Fruit fly (Drosophila melanogaster) whole organism, embryonic: Measurements from ENCODE around the gene CG14183.
A peak's percentile ranks its signal among the peaks of the same experiment; 100 is the strongest.

ENCODE experiments used
- Antp ChIP-seq: fragments of 200-800 bp; sonication (Bioruptor generic); optimal IDR thresholded peaks from 3 replicates; lab custom pipeline; 2016; ENCODE audit warnings: missing biosample characterization, missing genetic modification characterization
- C15 ChIP-seq: fragments of 200-800 bp; sonication (Bioruptor generic); IDR thresholded peaks from 3 replicates; pipeline ENCODE4 v1.3.6; 2022; ENCODE audit warnings: missing biosample characterization, missing genetic modification characterization
- CG11696 ChIP-seq: fragments of 200-800 bp; sonication (Bioruptor generic); IDR thresholded peaks from 2 replicates; pipeline ENCODE4 v1.3.6; 2022; ENCODE audit warnings: missing biosample characterization, missing genetic modification characterization
- CG12104 ChIP-seq: fragments of 200-800 bp; sonication (Bioruptor generic); optimal IDR thresholded peaks from 3 replicates; lab custom pipeline; 2016; ENCODE audit warnings: missing biosample characterization, missing genetic modification characterization
- CG13424 ChIP-seq: fragments of 200-800 bp; sonication (Bioruptor generic); optimal IDR thresholded peaks from 2 replicates; lab custom pipeline; 2019; ENCODE audit warnings: missing biosample characterization, mild to moderate bottlenecking, missing genetic modification characterization, moderate library complexity
- CG13624 ChIP-seq: fragments of 200-800 bp; sonication (Bioruptor generic); optimal IDR thresholded peaks from 2 replicates; lab custom pipeline; 2016; ENCODE audit warnings: missing biosample characterization, missing genetic modification characterization
- CG13894 ChIP-seq: fragments of 200-800 bp; sonication (Bioruptor generic); optimal IDR thresholded peaks from 3 replicates; lab custom pipeline; 2018; ENCODE audit warnings: missing biosample characterization, mild to moderate bottlenecking, missing genetic modification characterization, moderate library complexity
- CG14441 ChIP-seq: fragments of 200-800 bp; sonication (Bioruptor generic); IDR thresholded peaks from 2 replicates; pipeline ENCODE4 v1.3.6; 2022; ENCODE audit warnings: missing biosample characterization, missing genetic modification characterization
- CG14667 ChIP-seq: fragments of 200-800 bp; sonication (Bioruptor generic); IDR thresholded peaks from 2 replicates; pipeline ENCODE4 v1.3.6; 2022; ENCODE audit warnings: missing biosample characterization, missing genetic modification characterization
- CG1529 ChIP-seq: fragments of 200-800 bp; sonication (Bioruptor generic); optimal IDR thresholded peaks from 3 replicates; lab custom pipeline; 2018; ENCODE audit warnings: missing biosample characterization, missing genetic modification characterization
- CG1602 ChIP-seq: fragments of 200-800 bp; sonication (Bioruptor generic); optimal IDR thresholded peaks from 3 replicates; lab custom pipeline; 2016; ENCODE audit warnings: missing biosample characterization, missing genetic modification characterization
- CG16813 ChIP-seq: fragments of 200-800 bp; sonication (Bioruptor generic); IDR thresholded peaks from 3 replicates; pipeline ENCODE4 v1.3.6; 2022; ENCODE audit warnings: missing biosample characterization, missing genetic modification characterization; ENCODE audit not compliant: partially characterized antibody
- CG17186 ChIP-seq: fragments of 200-800 bp; sonication (Bioruptor generic); optimal IDR thresholded peaks from 3 replicates; lab custom pipeline; 2017; ENCODE audit warnings: missing biosample characterization, missing genetic modification reagents, missing genetic modification characterization
- CG1832 ChIP-seq: fragments of 200-800 bp; sonication (Bioruptor generic); optimal IDR thresholded peaks from 2 replicates; lab custom pipeline; 2017; ENCODE audit warnings: missing biosample characterization, mild to moderate bottlenecking, missing genetic modification characterization, inconsistent platforms
- CG2712 ChIP-seq: fragments of 200-800 bp; optimal IDR thresholded peaks from 3 replicates; lab custom pipeline; 2019; ENCODE audit warnings: missing biosample characterization, mild to moderate bottlenecking, missing genetic modification characterization, moderate library complexity
- CG2889 ChIP-seq: fragments of 200-800 bp; sonication (Bioruptor generic); IDR thresholded peaks from 3 replicates; pipeline ENCODE4 v1.3.6; 2022; ENCODE audit warnings: missing biosample characterization, missing genetic modification characterization
- CG33213 ChIP-seq: fragments of 200-800 bp; sonication (Bioruptor generic); optimal IDR thresholded peaks from 3 replicates; lab custom pipeline; 2016; ENCODE audit warnings: missing biosample characterization, missing genetic modification characterization
- CG3847 ChIP-seq: fragments of 200-800 bp; sonication (Bioruptor generic); IDR thresholded peaks from 2 replicates; pipeline ENCODE4 v1.3.6; 2022; ENCODE audit warnings: missing biosample characterization, missing genetic modification characterization
- CG6813 ChIP-seq: fragments of 200-800 bp; sonication (Bioruptor generic); optimal IDR thresholded peaks from 2 replicates; lab custom pipeline; 2017; ENCODE audit warnings: missing biosample characterization, missing genetic modification characterization, mild to moderate bottlenecking, moderate library complexity, missing genetic modification reagents
- CG8281 ChIP-seq: fragments of 200-800 bp; sonication (Bioruptor generic); optimal IDR thresholded peaks from 2 replicates; lab custom pipeline; 2018; ENCODE audit warnings: missing biosample characterization, mild to moderate bottlenecking, missing genetic modification characterization, moderate library complexity
- CG8478 ChIP-seq: fragments of >200 bp; optimal IDR thresholded peaks from 2 replicates; lab custom pipeline; 2018
- CG9727 ChIP-seq: fragments of 200-800 bp; sonication (Bioruptor generic); optimal IDR thresholded peaks from 3 replicates; lab custom pipeline; 2017; ENCODE audit warnings: missing biosample characterization, mild to moderate bottlenecking, missing genetic modification characterization
- CG9876 ChIP-seq: fragments of 200-800 bp; sonication (Bioruptor generic); optimal IDR thresholded peaks from 2 replicates; lab custom pipeline; 2016; ENCODE audit warnings: missing biosample characterization, missing genetic modification characterization
- Elba2 ChIP-seq: fragments of 200-800 bp; sonication (Bioruptor generic); optimal IDR thresholded peaks from 3 replicates; lab custom pipeline; 2016; ENCODE audit warnings: missing biosample characterization, missing genetic modification characterization
- Ets97D ChIP-seq: fragments of 200-800 bp; sonication (Bioruptor generic); optimal IDR thresholded peaks from 3 replicates; lab custom pipeline; 2016; ENCODE audit warnings: missing biosample characterization, missing genetic modification characterization
- HLH3B ChIP-seq: fragments of 200-800 bp; sonication (Bioruptor generic); IDR thresholded peaks from 2 replicates; pipeline ENCODE4 v1.3.6; 2022; ENCODE audit warnings: missing biosample characterization, missing genetic modification characterization
- Kr ChIP-seq: fragments of 200-800 bp; sonication (Bioruptor generic); optimal IDR thresholded peaks from 2 replicates; lab custom pipeline; 2017; ENCODE audit warnings: missing biosample characterization, mild to moderate bottlenecking, missing genetic modification characterization
- MBD-R2 ChIP-seq: fragments of 200-800 bp; sonication (Bioruptor generic); IDR thresholded peaks from 2 replicates; pipeline ENCODE4 v1.3.6; 2022; ENCODE audit warnings: missing biosample characterization, missing genetic modification characterization
- Max ChIP-seq: fragments of 200-800 bp; sonication (Bioruptor generic); optimal IDR thresholded peaks from 2 replicates; lab custom pipeline; 2016; ENCODE audit warnings: missing biosample characterization, mild to moderate bottlenecking, missing genetic modification characterization
- Poxn ChIP-seq: fragments of 200-800 bp; sonication (Bioruptor generic); IDR thresholded peaks from 2 replicates; pipeline ENCODE4 v1.3.6; 2022; ENCODE audit warnings: missing biosample characterization, missing genetic modification characterization
- Rfx ChIP-seq: fragments of 200-800 bp; sonication (Bioruptor generic); IDR thresholded peaks from 2 replicates; pipeline ENCODE4 v1.3.6; 2022; ENCODE audit warnings: missing biosample characterization, missing genetic modification characterization
- Rx ChIP-seq: fragments of 200-800 bp; sonication (Bioruptor generic); IDR thresholded peaks from 2 replicates; pipeline ENCODE4 v1.3.6; 2022; ENCODE audit warnings: missing biosample characterization, missing genetic modification characterization
- Taf1 ChIP-seq: fragments of 200-800 bp; sonication (Bioruptor generic); IDR thresholded peaks from 2 replicates; pipeline ENCODE4 v1.3.6; 2022; ENCODE audit warnings: missing biosample characterization, missing genetic modification characterization
- Trl ChIP-seq, 3 experiments: fragments of >200 bp in 2 of 3; fragments of 200-800 bp in 1 of 3; sonication (Bioruptor generic) in 1 of 3; optimal IDR thresholded peaks; 2 replicates in 1 of 3; 3 replicates in 2 of 3; lab custom pipeline; 2016 to 2017; ENCODE audit warnings: missing biosample characterization in 1 of 3, missing genetic modification characterization in 1 of 3
- ato ChIP-seq: fragments of 200-800 bp; sonication (Bioruptor generic); IDR thresholded peaks from 2 replicates; pipeline ENCODE4 v1.3.6; 2022; ENCODE audit warnings: missing biosample characterization, missing genetic modification characterization; ENCODE audit not compliant: partially characterized antibody
- bab2 ChIP-seq: fragments of 200-800 bp; sonication (Bioruptor generic); optimal IDR thresholded peaks from 2 replicates; lab custom pipeline; 2016; ENCODE audit warnings: missing biosample characterization, missing genetic modification characterization
- cad ChIP-seq: fragments of >200 bp; optimal IDR thresholded peaks from 2 replicates; lab custom pipeline; 2017; ENCODE audit warnings: missing biosample characterization, missing genetic modification characterization
- corto ChIP-seq: fragments of 200-800 bp; sonication (Bioruptor generic); optimal IDR thresholded peaks from 2 replicates; lab custom pipeline; 2016; ENCODE audit warnings: missing biosample characterization, mild to moderate bottlenecking, missing genetic modification characterization, moderate library complexity
- dmrt99B ChIP-seq: fragments of 200-800 bp; sonication (Bioruptor generic); optimal IDR thresholded peaks from 2 replicates; lab custom pipeline; 2018; ENCODE audit warnings: missing biosample characterization, mild to moderate bottlenecking, missing genetic modification characterization, moderate library complexity
- en ChIP-seq: fragments of 200-800 bp; sonication (Bioruptor generic); optimal IDR thresholded peaks from 2 replicates; lab custom pipeline; 2016; ENCODE audit warnings: missing biosample characterization, missing genetic modification characterization
- fru ChIP-seq: fragments of >200 bp; optimal IDR thresholded peaks from 2 replicates; lab custom pipeline; 2017
- gsb ChIP-seq: fragments of 200-800 bp; sonication (Bioruptor generic); IDR thresholded peaks from 2 replicates; pipeline ENCODE4 v1.3.6; 2022; ENCODE audit warnings: missing biosample characterization, missing genetic modification characterization
- jing ChIP-seq: fragments of 200-800 bp; sonication (Bioruptor generic); optimal IDR thresholded peaks from 2 replicates; lab custom pipeline; 2018; ENCODE audit warnings: missing biosample characterization, mild to moderate bottlenecking, missing genetic modification characterization
- knrl ChIP-seq: fragments of 200-800 bp; sonication (Bioruptor generic); IDR thresholded peaks from 3 replicates; pipeline ENCODE4 v1.3.6; 2022; ENCODE audit warnings: missing biosample characterization, missing genetic modification characterization; ENCODE audit not compliant: partially characterized antibody
- mam ChIP-seq: fragments of 200-800 bp; sonication (Bioruptor generic); optimal IDR thresholded peaks from 3 replicates; lab custom pipeline; 2016; ENCODE audit warnings: missing biosample characterization, missing genetic modification characterization
- nom ChIP-seq: fragments of 200-800 bp; sonication (Bioruptor generic); optimal IDR thresholded peaks from 2 replicates; lab custom pipeline; 2017; ENCODE audit warnings: missing biosample characterization, missing genetic modification characterization, mild to moderate bottlenecking, moderate library complexity, missing genetic modification reagents
- pros ChIP-seq: fragments of 200-800 bp; sonication (Bioruptor generic); optimal IDR thresholded peaks from 3 replicates; lab custom pipeline; 2019; ENCODE audit warnings: missing biosample characterization, mild to moderate bottlenecking, missing genetic modification characterization, moderate library complexity
- ro ChIP-seq: fragments of 200-800 bp; sonication (Bioruptor generic); IDR thresholded peaks from 2 replicates; pipeline ENCODE4 v1.3.6; 2022; ENCODE audit warnings: missing biosample characterization, missing genetic modification characterization
- ssp ChIP-seq: fragments of 200-800 bp; sonication (Bioruptor generic); IDR thresholded peaks from 2 replicates; pipeline ENCODE4 v1.3.6; 2022; ENCODE audit warnings: missing biosample characterization, missing genetic modification characterization
- wdn ChIP-seq: fragments of 200-800 bp; sonication (Bioruptor generic); IDR thresholded peaks from 2 replicates; pipeline ENCODE4 v1.3.6; 2022; ENCODE audit warnings: missing biosample characterization, missing genetic modification characterization

The CG14183 gene

dm6 chr3L:20002482-20003234 lies 25.0 kb downstream of the CG14183 start, which contains the start of gene CG7668 (continued):
- TF ChIP-seq CG14667 (no peak), ato (GFP tag; lab: Robert Waterston, UW) (no peak), CG1602 (GFP tag; lab: Kevin White, UChicago) (peak; percentile 92), dmrt99B (tag; lab: Kevin White, UChicago) (peak; percentile 89), CG1832 (no peak), CG8281 (peak; percentile 76), nom (GFP tag; lab: Kevin White, UChicago) (peak; percentile 87), CG13894 (tag; lab: Kevin White, UChicago) (peak; percentile 92), CG16813 (GFP tag; lab: Robert Waterston, UW) (0 out of 3 replicates have a peak, but pooled peaks have one; percentile 6), fru (lab: Kevin White, UChicago) (no peak), jing (GFP tag; lab: Kevin White, UChicago) (peak; percentile 73), C15 (GFP tag; lab: Robert Waterston, UW) (peak; percentile 79; the same call in 1 of the 3 replicates), CG6813 (GFP tag; lab: Kevin White, UChicago) (peak; percentile 75), CG9876 (GFP tag; lab: Kevin White, UChicago) (peak; percentile 57), MBD-R2 (GFP tag; lab: Robert Waterston, UW) (peak; percentile 76), gsb (GFP tag; lab: Robert Waterston, UW) (peak; percentile 70), mam (GFP tag; lab: Kevin White, UChicago) (peak; percentile 89), Rfx (GFP tag; lab: Robert Waterston, UW) (no peak; the same call in 1 of the 2 replicates), HLH3B (GFP tag; lab: Robert Waterston, UW) (peak; percentile 89; the same call in 1 of the 2 replicates), CG12104 (GFP tag; lab: Kevin White, UChicago) (peak; percentile 78), Taf1 (peak; percentile 81; the same call in 1 of the 2 replicates), CG8478 (lab: Kevin White, UChicago) (no peak), Max (GFP tag; lab: Kevin White, UChicago) (peak; percentile 89), bab2 (peak; percentile 86), ssp (no peak; the same call in none of the 2 replicates), Antp (GFP tag; lab: Kevin White, UChicago) (peak; percentile 82), ro (GFP tag; lab: Robert Waterston, UW) (no peak), Kr (GFP tag; lab: Kevin White, UChicago) (no peak), knrl (no peak; the same call in 2 of the 3 replicates), CG13624 (GFP tag; lab: Kevin White, UChicago) (peak; percentile 83), CG2712 (tag; lab: Kevin White, UChicago) (peak; percentile 94), Ets97D (GFP tag; lab: Kevin White, UChicago) (peak; percentile 81), CG2889 (GFP tag; lab: Robert Waterston, UW) (peak; percentile 83), CG9727 (GFP tag; lab: Kevin White, UChicago) (peak; percentile 90), CG1529 (GFP tag; lab: Kevin White, UChicago) (peak; percentile 85), corto (peak; percentile 52), CG17186 (GFP tag; lab: Kevin White, UChicago) (peak; percentile 70), CG14441 (GFP tag; lab: Robert Waterston, UW) (peak; percentile 91), cad (GFP tag; lab: Kevin White, UChicago) (no peak), wdn (peak; percentile 86; the same call in 1 of the 2 replicates), CG3847 (GFP tag; lab: Robert Waterston, UW) (peak; percentile 86), Rx (GFP tag; lab: Robert Waterston, UW) (peak; percentile 89), Trl (optimal IDR thresholded peaks at IDR 0.05; lab: Kevin White, UChicago) (peak in 1 of 2 experiments; percentile 16), Trl (GFP tag; optimal IDR thresholded peaks at IDR 0.05; lab: Kevin White, UChicago) (peak; percentile 85), pros (peak; percentile 50), CG33213 (GFP tag; lab: Kevin White, UChicago) (peak; percentile 82), Poxn (GFP tag; lab: Robert Waterston, UW) (no peak; the same call in 1 of the 2 replicates), CG13424 (peak; percentile 93), Elba2 (GFP tag; lab: Kevin White, UChicago) (peak; percentile 83), en (GFP tag; lab: Kevin White, UChicago) (peak; percentile 70), CG11696 (GFP tag; lab: Robert Waterston, UW) (peak; percentile 87)
